Fruit fly (Drosophila melanogaster): ENCODE results near the gene sinu.

DNA sequence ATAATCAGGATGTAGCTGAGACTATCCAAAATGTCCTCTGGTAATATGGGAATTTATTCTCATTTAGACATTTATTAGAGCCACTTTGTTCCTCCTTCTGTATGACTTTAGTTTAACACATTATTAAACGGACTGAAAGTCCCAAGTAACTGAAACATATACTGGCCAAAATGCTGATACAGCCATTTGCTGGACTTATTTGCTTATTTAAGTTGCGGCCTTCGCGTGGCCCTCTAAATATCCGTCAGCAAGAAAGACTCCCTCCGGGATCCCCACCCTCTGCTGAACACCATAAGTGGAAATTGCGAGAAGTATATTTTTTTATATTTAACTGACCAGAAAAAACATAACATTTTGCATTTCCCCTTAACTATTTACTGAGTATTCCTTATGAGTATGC is 31.0 kb upstream of the sinu start, which contains the start of gene spo:
- TF ChIP-seq EcR (GFP tag; optimal IDR thresholded peaks at IDR 0.05) = no peak
- no peak for TF ChIP-seq D1 (tag; optimal IDR thresholded peaks at IDR 0.05)
- no peak for TF ChIP-seq Pif1A (GFP tag; optimal IDR thresholded peaks at IDR 0.05)
- TF ChIP-seq rn (GFP tag; IDR thresholded peaks at IDR 0.05) = no peak
- no peak for TF ChIP-seq CG14655 (GFP tag; optimal IDR thresholded peaks at IDR 0.05)
- no peak for TF ChIP-seq CG32121 (GFP tag; IDR thresholded peaks at IDR 0.05)
- TF ChIP-seq fd96Ca (GFP tag; IDR thresholded peaks at IDR 0.05) = no peak
- TF ChIP-seq CG4496 (GFP tag; IDR thresholded peaks at IDR 0.05) = no peak
- TF ChIP-seq CG12605 (GFP tag; IDR thresholded peaks at IDR 0.05) = no peak
- no peak for TF ChIP-seq CG34367 (tag; optimal IDR thresholded peaks at IDR 0.05)
